Fruit fly (Drosophila melanogaster) whole organism, embryonic: ENCODE results near the gene mRpL48.

Source experiments
- Ada2b ChIP-seq: fragments of 200-800 bp; sonication (Bioruptor generic); IDR thresholded peaks from 2 replicates; pipeline ENCODE4 v1.3.6; 2022; ENCODE audit warnings: missing biosample characterization, missing genetic modification characterization
- Adf1 ChIP-seq: fragments of 200-800 bp; sonication (Bioruptor generic); IDR thresholded peaks from 2 replicates; pipeline ENCODE4 v1.3.6; 2022; ENCODE audit warnings: missing biosample characterization, missing genetic modification characterization
- Aef1 ChIP-seq: fragments of 200-800 bp; sonication (Bioruptor generic); IDR thresholded peaks from 3 replicates; pipeline ENCODE4 v1.3.6; 2022; ENCODE audit warnings: missing biosample characterization, missing genetic modification characterization
- Antp ChIP-seq: fragments of 200-800 bp; sonication (Bioruptor generic); optimal IDR thresholded peaks from 3 replicates; lab custom pipeline; 2016; ENCODE audit warnings: missing biosample characterization, missing genetic modification characterization
- B-H2 ChIP-seq: fragments of 200-800 bp; sonication (Bioruptor generic); optimal IDR thresholded peaks from 2 replicates; lab custom pipeline; 2018; ENCODE audit warnings: missing biosample characterization, mild to moderate bottlenecking, missing genetic modification characterization
- CG10267 ChIP-seq: fragments of 200-800 bp; sonication (Bioruptor generic); optimal IDR thresholded peaks from 2 replicates; lab custom pipeline; 2018; ENCODE audit warnings: missing biosample characterization, mild to moderate bottlenecking, missing genetic modification characterization, moderate library complexity
- CG10321 ChIP-seq: fragments of 200-800 bp; sonication (Bioruptor generic); IDR thresholded peaks from 2 replicates; pipeline ENCODE4 v1.3.6; 2022; ENCODE audit warnings: missing biosample characterization, missing genetic modification characterization
- CG12942 ChIP-seq: fragments of 200-800 bp; sonication (Bioruptor generic); optimal IDR thresholded peaks from 3 replicates; lab custom pipeline; 2016; ENCODE audit warnings: missing biosample characterization, missing genetic modification characterization
- CG13287 ChIP-seq: fragments of 200-800 bp; sonication (Bioruptor generic); IDR thresholded peaks from 2 replicates; pipeline ENCODE4 v1.3.6; 2022; ENCODE audit warnings: missing biosample characterization, missing genetic modification characterization; ENCODE audit not compliant: partially characterized antibody
- CG15269 ChIP-seq: fragments of 200-800 bp; sonication (Bioruptor generic); optimal IDR thresholded peaks from 2 replicates; lab custom pipeline; 2018; ENCODE audit warnings: missing biosample characterization, mild to moderate bottlenecking, missing genetic modification characterization, moderate library complexity
- CG1529 ChIP-seq: fragments of 200-800 bp; sonication (Bioruptor generic); optimal IDR thresholded peaks from 3 replicates; lab custom pipeline; 2018; ENCODE audit warnings: missing biosample characterization, missing genetic modification characterization
- CG17328 ChIP-seq: fragments of 200-800 bp; sonication (Bioruptor generic); IDR thresholded peaks from 2 replicates; pipeline ENCODE4 v1.3.6; 2022; ENCODE audit warnings: missing biosample characterization, missing genetic modification characterization
- CG18011 ChIP-seq: fragments of 200-800 bp; sonication (Bioruptor generic); optimal IDR thresholded peaks from 2 replicates; lab custom pipeline; 2017; ENCODE audit warnings: missing biosample characterization, missing genetic modification characterization, mild to moderate bottlenecking, moderate library complexity, missing genotype
- CG2120 ChIP-seq: fragments of 200-800 bp; sonication (Bioruptor generic); optimal IDR thresholded peaks from 3 replicates; lab custom pipeline; 2016; ENCODE audit warnings: missing biosample characterization, missing genetic modification characterization
- CG34376 ChIP-seq: fragments of 200-800 bp; sonication (Bioruptor generic); optimal IDR thresholded peaks from 2 replicates; lab custom pipeline; 2018; ENCODE audit warnings: missing biosample characterization, mild to moderate bottlenecking, missing genetic modification characterization
- CG34422 ChIP-seq: fragments of 200-800 bp; sonication (Bioruptor generic); IDR thresholded peaks from 3 replicates; pipeline ENCODE4 v1.3.6; 2022; ENCODE audit warnings: missing biosample characterization, missing genetic modification characterization
- CG4424 ChIP-seq: fragments of 200-800 bp; sonication (Bioruptor generic); optimal IDR thresholded peaks from 3 replicates; lab custom pipeline; 2016; ENCODE audit warnings: missing biosample characterization, missing genetic modification characterization
- CG5180 ChIP-seq: fragments of 200-800 bp; sonication (Bioruptor generic); optimal IDR thresholded peaks from 3 replicates; lab custom pipeline; 2017; ENCODE audit warnings: missing biosample characterization, missing genetic modification characterization, mild to moderate bottlenecking, moderate library complexity, missing genetic modification reagents
- CG6175 ChIP-seq: fragments of 200-800 bp; sonication (Bioruptor generic); IDR thresholded peaks from 3 replicates; pipeline ENCODE4 v1.3.6; 2022; ENCODE audit warnings: missing biosample characterization, missing genetic modification characterization
- CG6689 ChIP-seq: fragments of 200-800 bp; sonication (Bioruptor generic); IDR thresholded peaks from 2 replicates; pipeline ENCODE4 v1.3.6; 2022; ENCODE audit warnings: missing biosample characterization, missing genetic modification characterization
- CG8765 ChIP-seq: fragments of 200-800 bp; sonication (Bioruptor generic); IDR thresholded peaks from 2 replicates; pipeline ENCODE4 v1.3.6; 2022; ENCODE audit warnings: missing biosample characterization, missing genetic modification characterization
- CG9215 ChIP-seq: fragments of 200-800 bp; sonication (Bioruptor generic); IDR thresholded peaks from 2 replicates; pipeline ENCODE4 v1.3.6; 2022; ENCODE audit warnings: missing biosample characterization, missing genetic modification characterization
- CG9932 ChIP-seq: fragments of 200-800 bp; sonication (Bioruptor generic); IDR thresholded peaks from 2 replicates; pipeline ENCODE4 v1.3.6; 2022; ENCODE audit warnings: missing biosample characterization, missing genetic modification characterization
- Dbx ChIP-seq: fragments of 200-800 bp; sonication (Bioruptor generic); IDR thresholded peaks from 3 replicates; pipeline ENCODE4 v1.3.6; 2022; ENCODE audit warnings: missing biosample characterization, missing genetic modification characterization
- Doc3 ChIP-seq: fragments of 200-800 bp; sonication (Bioruptor generic); IDR thresholded peaks from 3 replicates; pipeline ENCODE4 v1.3.6; 2022; ENCODE audit warnings: missing biosample characterization, missing genetic modification characterization; ENCODE audit not compliant: partially characterized antibody
- Drgx ChIP-seq: fragments of 200-800 bp; sonication (Bioruptor generic); IDR thresholded peaks from 2 replicates; pipeline ENCODE4 v1.3.6; 2022; ENCODE audit warnings: missing biosample characterization, missing genetic modification characterization
- HHEX ChIP-seq: fragments of 200-800 bp; sonication (Bioruptor generic); optimal IDR thresholded peaks from 3 replicates; lab custom pipeline; 2017; ENCODE audit warnings: missing biosample characterization, mild to moderate bottlenecking, missing genetic modification characterization, missing genetic modification reagents
- MESR4 ChIP-seq: fragments of 200-800 bp; sonication (Bioruptor generic); optimal IDR thresholded peaks from 2 replicates; lab custom pipeline; 2018; ENCODE audit warnings: missing biosample characterization, mild to moderate bottlenecking, missing genetic modification characterization, moderate library complexity
- NC2β ChIP-seq: fragments of 200-800 bp; sonication (Bioruptor generic); optimal IDR thresholded peaks from 2 replicates; lab custom pipeline; 2016; ENCODE audit warnings: missing biosample characterization, missing genetic modification characterization
- Nf-YC ChIP-seq: fragments of 200-800 bp; optimal IDR thresholded peaks from 3 replicates; lab custom pipeline; 2019; ENCODE audit warnings: missing biosample characterization, mild to moderate bottlenecking, missing genetic modification characterization, moderate library complexity
- Pdp1 ChIP-seq, 2 experiments: fragments of 200-800 bp; sonication (Bioruptor generic); optimal IDR thresholded peaks; 3 replicates each; lab custom pipeline; 2016; ENCODE audit warnings: missing biosample characterization in 2 of 2, missing genetic modification characterization in 2 of 2, mild to moderate bottlenecking in 1 of 2, moderate library complexity in 1 of 2
- Ptx1 ChIP-seq: fragments of 200-800 bp; sonication (Bioruptor generic); IDR thresholded peaks from 2 replicates; pipeline ENCODE4 v1.3.6; 2022; ENCODE audit warnings: missing biosample characterization, missing genetic modification characterization
- Side ChIP-seq: fragments of 200-800 bp; sonication (Bioruptor generic); optimal IDR thresholded peaks from 2 replicates; lab custom pipeline; 2016; ENCODE audit warnings: missing biosample characterization, missing genetic modification characterization
- Xrp1 ChIP-seq: fragments of 200-800 bp; sonication (Bioruptor generic); IDR thresholded peaks from 2 replicates; pipeline ENCODE4 v1.3.6; 2022; ENCODE audit warnings: missing biosample characterization, missing genetic modification characterization
- ase ChIP-seq: fragments of 200-800 bp; sonication (Bioruptor generic); IDR thresholded peaks from 3 replicates; pipeline ENCODE4 v1.3.6; 2022; ENCODE audit warnings: missing biosample characterization, missing genetic modification characterization
- bcd ChIP-seq: fragments of 200-800 bp; sonication (Bioruptor generic); optimal IDR thresholded peaks from 2 replicates; lab custom pipeline; 2017; ENCODE audit warnings: missing biosample characterization, mild to moderate bottlenecking, missing genetic modification characterization
- cas ChIP-seq: fragments of 200-800 bp; sonication (Bioruptor generic); IDR thresholded peaks from 2 replicates; pipeline ENCODE4 v1.3.6; 2022; ENCODE audit warnings: missing biosample characterization, missing genetic modification characterization
- dysf ChIP-seq: fragments of 200-800 bp; sonication (Bioruptor generic); IDR thresholded peaks from 3 replicates; pipeline ENCODE4 v1.3.6; 2022; ENCODE audit warnings: missing biosample characterization, missing genetic modification characterization
- esg ChIP-seq: fragments of 200-800 bp; sonication (Bioruptor generic); conservative IDR thresholded peaks from 2 replicates; pipeline ENCODE4 v1.3.6; 2022; ENCODE audit warnings: missing biosample characterization, missing genetic modification characterization
- eyg ChIP-seq: fragments of 200-800 bp; sonication (Bioruptor generic); optimal IDR thresholded peaks from 3 replicates; lab custom pipeline; 2016; ENCODE audit warnings: missing biosample characterization, missing genetic modification characterization
- ftz-f1 ChIP-seq: fragments of 200-800 bp; sonication (Bioruptor generic); optimal IDR thresholded peaks from 2 replicates; lab custom pipeline; 2016; ENCODE audit warnings: missing biosample characterization, missing genetic modification characterization
- gro ChIP-seq: fragments of 200-800 bp; sonication (Bioruptor generic); optimal IDR thresholded peaks from 2 replicates; lab custom pipeline; 2016; ENCODE audit warnings: missing biosample characterization, missing genetic modification characterization
- mirr ChIP-seq: fragments of 200-800 bp; sonication (Bioruptor generic); optimal IDR thresholded peaks from 3 replicates; lab custom pipeline; 2018; ENCODE audit warnings: missing biosample characterization, mild to moderate bottlenecking, missing genetic modification characterization
- nom ChIP-seq: fragments of 200-800 bp; sonication (Bioruptor generic); optimal IDR thresholded peaks from 2 replicates; lab custom pipeline; 2017; ENCODE audit warnings: missing biosample characterization, missing genetic modification characterization, mild to moderate bottlenecking, moderate library complexity, missing genetic modification reagents
- oc ChIP-seq: fragments of 200-800 bp; sonication (Bioruptor generic); optimal IDR thresholded peaks from 2 replicates; lab custom pipeline; 2018; ENCODE audit warnings: missing biosample characterization, mild to moderate bottlenecking, missing genetic modification characterization, moderate library complexity
- org-1 ChIP-seq: fragments of 200-800 bp; sonication (Bioruptor generic); optimal IDR thresholded peaks from 2 replicates; lab custom pipeline; 2017; ENCODE audit warnings: missing biosample characterization, missing genetic modification characterization
- ranshi ChIP-seq: fragments of 200-800 bp; sonication (Bioruptor generic); IDR thresholded peaks from 2 replicates; pipeline ENCODE4 v1.3.6; 2022; ENCODE audit warnings: missing biosample characterization, missing genetic modification characterization
- unc-4 ChIP-seq: fragments of 200-800 bp; sonication (Bioruptor generic); IDR thresholded peaks from 2 replicates; pipeline ENCODE4 v1.3.6; 2022; ENCODE audit warnings: missing biosample characterization, missing genetic modification characterization; ENCODE audit not compliant: partially characterized antibody
- unpg ChIP-seq: fragments of 200-800 bp; sonication (Bioruptor generic); optimal IDR thresholded peaks from 3 replicates; lab custom pipeline; 2018; ENCODE audit warnings: missing biosample characterization, mild to moderate bottlenecking, missing genetic modification characterization, moderate library complexity
- vfl ChIP-seq: fragments of 200-800 bp; sonication (Bioruptor generic); optimal IDR thresholded peaks from 2 replicates; lab custom pipeline; 2016; ENCODE audit warnings: missing biosample characterization, missing genetic modification characterization

The mRpL48 gene

dm6 chr2L:1729607-1730011, 19.3 kb downstream of the mRpL48 start, which contains the start of the genes Eno and CG31937 (continued):
- TF ChIP-seq CG18011 (peak; percentile 31), NC2β (GFP tag; lab: Kevin White, UChicago) (peak; percentile 28), cas (GFP tag; lab: Robert Waterston, UW) (no peak), Xrp1 (peak; percentile 51; the same call in 1 of the 2 replicates), Adf1 (0 out of 2 replicates have a peak, but pooled peaks have one; percentile 39), CG34422 (GFP tag; lab: Robert Waterston, UW) (peak; percentile 55; the same call in 2 of the 3 replicates), ftz-f1 (GFP tag; lab: Kevin White, UChicago) (peak; percentile 15), CG10267 (tag; lab: Kevin White, UChicago) (no peak), Pdp1 (GFP tag; optimal IDR thresholded peaks at IDR 0.05; lab: Kevin White, UChicago) (peak; percentile 22 to 98), CG10321 (GFP tag; lab: Robert Waterston, UW) (no peak), MESR4 (GFP tag; lab: Kevin White, UChicago) (peak; percentile 24), CG8765 (GFP tag; lab: Robert Waterston, UW) (peak; percentile 19; the same call in 1 of the 2 replicates), Dbx (peak; percentile 69; the same call in 2 of the 3 replicates), oc (no peak), unpg (GFP tag; lab: Kevin White, UChicago) (peak; percentile 4), Ptx1 (GFP tag; lab: Robert Waterston, UW) (peak; percentile 59), Antp (peak; percentile 26), Aef1 (GFP tag; lab: Robert Waterston, UW) (peak; percentile 54; the same call in 2 of the 3 replicates), CG6689 (GFP tag; lab: Robert Waterston, UW) (peak; percentile 61), CG9215 (GFP tag; lab: Robert Waterston, UW) (peak; percentile 63; the same call in 1 of the 2 replicates), CG15269 (tag; lab: Kevin White, UChicago) (peak; percentile 69), nom (GFP tag; lab: Kevin White, UChicago) (peak; percentile 77), Doc3 (GFP tag; lab: Robert Waterston, UW) (no peak), CG17328 (peak; percentile 48), eyg (GFP tag; lab: Kevin White, UChicago) (peak; percentile 11), CG2120 (GFP tag; lab: Kevin White, UChicago) (peak; percentile 88), ase (GFP tag; lab: Robert Waterston, UW) (peak; percentile 39; the same call in 1 of the 3 replicates), HHEX (GFP tag; lab: Kevin White, UChicago) (peak; percentile 53), dysf (GFP tag; lab: Robert Waterston, UW) (peak; percentile 72; the same call in 1 of the 3 replicates), CG12942 (GFP tag; lab: Kevin White, UChicago) (peak; percentile 11), gro (GFP tag; lab: Kevin White, UChicago) (peak; percentile 25), bcd (GFP tag; lab: Kevin White, UChicago) (peak; percentile 52), Ada2b (GFP tag; lab: Robert Waterston, UW) (peak; percentile 57), CG34376 (peak; percentile 54), ranshi (GFP tag; lab: Robert Waterston, UW) (peak; percentile 55; the same call in 1 of the 2 replicates), org-1 (GFP tag; lab: Kevin White, UChicago) (peak; percentile 14), unc-4 (GFP tag; lab: Robert Waterston, UW) (0 out of 2 replicates have a peak, but pooled peaks have one; percentile 22), vfl (GFP tag; lab: Kevin White, UChicago) (peak; percentile 27), Drgx (GFP tag; lab: Robert Waterston, UW) (peak; percentile 49), esg (GFP tag; lab: Robert Waterston, UW) (peak; percentile 51), CG9932 (GFP tag; lab: Robert Waterston, UW) (peak; percentile 83), Side (GFP tag; lab: Kevin White, UChicago) (peak; percentile 3), CG5180 (GFP tag; lab: Kevin White, UChicago) (peak; percentile 87), mirr (GFP tag; lab: Kevin White, UChicago) (peak; percentile 36), CG13287 (GFP tag; lab: Robert Waterston, UW) (peak; percentile 48), CG1529 (GFP tag; lab: Kevin White, UChicago) (peak; percentile 28), Nf-YC (tag; lab: Kevin White, UChicago) (peak; percentile 55), CG6175 (no peak), CG4424 (GFP tag; lab: Kevin White, UChicago) (peak; percentile 44), B-H2 (peak; percentile 69)
